Worm (Caenorhabditis elegans): ENCODE results near the gene C05D11.8.

Gene C05D11.8

ce11 chrIII:6422721-6423120 is 4.4 kb downstream of the C05D11.8 start (continued):
- TF ChIP-seq ceh-20 (GFP tag; IDR thresholded peaks at IDR 0.05) (0 out of 2 replicates have a peak, but pooled peaks have one; percentile 24), mep-1 (tag; optimal IDR thresholded peaks at IDR 0.05) (peak; percentile 5), mxl-3 (GFP tag; optimal IDR thresholded peaks at IDR 0.05) (peak; percentile 71), D1046.2 (GFP tag; IDR thresholded peaks at IDR 0.05) (no peak), Y5F2A.4 (GFP tag; optimal IDR thresholded peaks at IDR 0.05) (no peak), ZK546.5 (tag; optimal IDR thresholded peaks at IDR 0.05) (no peak), dve-1 (tag; optimal IDR thresholded peaks at IDR 0.05; ENCODE audit: insufficient read depth) (peak; percentile 59), nhr-48 (tag; optimal IDR thresholded peaks at IDR 0.05) (no peak), nhr-77 (tag; optimal IDR thresholded peaks at IDR 0.05) (peak; percentile 4), duxl-1 (tag; optimal IDR thresholded peaks at IDR 0.05; ENCODE audit: poor library complexity) (no peak), ceh-82 (tag; optimal IDR thresholded peaks at IDR 0.05) (no peak)

- TF ChIP-seq php-3 (GFP tag; IDR thresholded peaks at IDR 0.05) (peak; percentile 86; the same call in 1 of the 2 replicates), duxl-1 (tag; optimal IDR thresholded peaks at IDR 0.05; ENCODE audit: poor library complexity) (no peak), aha-1 (tag) (peak; percentile 61), skn-1 (tag; optimal IDR thresholded peaks at IDR 0.05) (no peak), hlh-11 (tag; optimal IDR thresholded peaks at IDR 0.05) (peak; percentile 82), unc-62 (GFP tag; optimal IDR thresholded peaks at IDR 0.05 in 1 of 2) (peak in 1 of 2 experiments; percentile 83), unc-62 (tag; optimal IDR thresholded peaks at IDR 0.05) (no peak), lim-7 (GFP tag; IDR thresholded peaks at IDR 0.05) (no peak), mdl-1 (tag; optimal IDR thresholded peaks at IDR 0.05) (peak; percentile 31 to 76), nhr-41 (GFP tag; IDR thresholded peaks at IDR 0.05) (no peak), Y75B8A.6 (GFP tag; IDR thresholded peaks at IDR 0.05) (peak; percentile 32; the same call in 1 of the 2 replicates), mdt-29 (GFP tag; IDR thresholded peaks at IDR 0.05) (no peak), F10B5.3 (tag; optimal IDR thresholded peaks at IDR 0.05) (no peak), cey-2 (tag; optimal IDR thresholded peaks at IDR 0.05; ENCODE audit: borderline replicate concordance, insufficient read depth) (peak; percentile 60), dmd-6 (GFP tag; IDR thresholded peaks at IDR 0.05) (peak; percentile 83), egl-43 (GFP tag; IDR thresholded peaks at IDR 0.05) (no peak), ceh-32 (tag; optimal IDR thresholded peaks at IDR 0.05; ENCODE audit: poor library complexity) (no peak), zag-1 (tag; optimal IDR thresholded peaks at IDR 0.05) (no peak), mes-2 (tag; optimal IDR thresholded peaks at IDR 0.05; ENCODE audit: poor library complexity, severe bottlenecking) (peak; percentile 4), ZK337.2 (GFP tag; IDR thresholded peaks at IDR 0.05) (no peak), F26F4.8 (GFP tag; conservative IDR thresholded peaks at IDR 0.05) (no peak), ceh-82 (tag; optimal IDR thresholded peaks at IDR 0.05) (no peak), Y5F2A.4 (GFP tag; optimal IDR thresholded peaks at IDR 0.05) (no peak), nhr-28 (tag; optimal IDR thresholded peaks at IDR 0.05) (peak; percentile 95), T26A8.4 (GFP tag; IDR thresholded peaks at IDR 0.05) (peak; percentile 42), daf-12 (tag; optimal IDR thresholded peaks at IDR 0.05) (no peak), nhr-25 (tag; optimal IDR thresholded peaks at IDR 0.05; ENCODE audit: borderline replicate concordance, insufficient read depth) (no peak), hlh-30 (tag; optimal IDR thresholded peaks at IDR 0.05; ENCODE audit: insufficient read depth) (peak; percentile 82), ctbp-1 (GFP tag; IDR thresholded peaks at IDR 0.05) (no peak), lin-1 (GFP tag; IDR thresholded peaks at IDR 0.05) (0 out of 2 replicates have a peak, but pooled peaks have one; percentile 15), nhr-102 (tag; optimal IDR thresholded peaks at IDR 0.05) (peak; percentile 18), F37D6.2 (tag; optimal IDR thresholded peaks at IDR 0.05) (no peak), dve-1 (tag; optimal IDR thresholded peaks at IDR 0.05; ENCODE audit: insufficient read depth) (peak; percentile 84), snpc-4 (tag; optimal IDR thresholded peaks at IDR 0.05) (no peak), dmd-9 (GFP tag; IDR thresholded peaks at IDR 0.05) (no peak), egl-27 (tag; optimal IDR thresholded peaks at IDR 0.05) (no peak), pqm-1 (tag; optimal IDR thresholded peaks at IDR 0.05) (peak; percentile 98), ces-1 (GFP tag; optimal IDR thresholded peaks at IDR 0.05) (no peak), hmg-1.1 (GFP tag; IDR thresholded peaks at IDR 0.05) (peak; percentile 60; the same call in 1 of the 2 replicates), nhr-42 (GFP tag; IDR thresholded peaks at IDR 0.05) (no peak), ceh-20 (GFP tag; IDR thresholded peaks at IDR 0.05) (peak; percentile 31; the same call in 1 of the 2 replicates), jun-1 (tag; optimal IDR thresholded peaks at IDR 0.05) (no peak)
Measured at ce11 chrIII:6421973-6422511, 5.1 kb downstream of the C05D11.8 start.

All from whole organism, L4 larva.